Fruit fly (Drosophila melanogaster) whole organism, wandering third instar larva: ENCODE measurements around the gene mura.

Experiments
- Abd-B ChIP-seq: fragments of >200 bp; optimal IDR thresholded peaks from 2 replicates; lab custom pipeline; 2017; ENCODE audit warnings: missing biosample characterization, missing genetic modification characterization
- CG32264 ChIP-seq: fragments of 200-800 bp; sonication (Bioruptor generic); optimal IDR thresholded peaks from 2 replicates; lab custom pipeline; 2016; ENCODE audit warnings: missing biosample characterization, missing genetic modification characterization
- CG9705 ChIP-seq: fragments of 200-800 bp; sonication (Bioruptor generic); optimal IDR thresholded peaks from 2 replicates; lab custom pipeline; 2018; ENCODE audit warnings: missing biosample characterization, mild to moderate bottlenecking, missing genetic modification characterization
- Dif ChIP-seq: fragments of 200-275, 200-300 bp; sonication (Bioruptor generic); optimal IDR thresholded peaks from 2 replicates; lab custom pipeline; 2018; ENCODE audit warnings: missing biosample characterization, missing genetic modification characterization; ENCODE audit not compliant: partially characterized antibody
- Myc ChIP-seq: fragments of >200 bp; optimal IDR thresholded peaks from 2 replicates; lab custom pipeline; 2017
- OdsH ChIP-seq: fragments of 200-800 bp; sonication (Bioruptor generic); optimal IDR thresholded peaks from 2 replicates; lab custom pipeline; 2016; ENCODE audit warnings: missing biosample characterization, mild to moderate bottlenecking, missing genetic modification characterization
- Sp1 ChIP-seq: fragments of 200-800 bp; sonication (Bioruptor generic); optimal IDR thresholded peaks from 3 replicates; lab custom pipeline; 2019; ENCODE audit warnings: missing biosample characterization, mild to moderate bottlenecking, missing genetic modification characterization, moderate library complexity
- Vsx2 ChIP-seq: fragments of 200-300, 225-300 bp; sonication (Bioruptor generic); optimal IDR thresholded peaks from 2 replicates; lab custom pipeline; 2018; ENCODE audit warnings: missing biosample characterization, missing genetic modification characterization; ENCODE audit not compliant: partially characterized antibody
- br ChIP-seq: fragments of 200-800 bp; sonication (Bioruptor generic); optimal IDR thresholded peaks from 2 replicates; lab custom pipeline; 2016; ENCODE audit warnings: missing biosample characterization, missing genetic modification characterization
- fru ChIP-seq: fragments of 200-800 bp; sonication (Bioruptor generic); optimal IDR thresholded peaks from 3 replicates; lab custom pipeline; 2016; ENCODE audit warnings: missing biosample characterization, mild to moderate bottlenecking, missing genetic modification characterization
- h ChIP-seq: fragments of 200-800 bp; sonication (Bioruptor generic); optimal IDR thresholded peaks from 3 replicates; lab custom pipeline; 2016; ENCODE audit warnings: missing biosample characterization, mild to moderate bottlenecking, missing genetic modification characterization
- lola ChIP-seq: fragments of >200 bp; optimal IDR thresholded peaks from 2 replicates; lab custom pipeline; 2017; ENCODE audit warnings: missing biosample characterization, missing genetic modification characterization
- pan ChIP-seq: fragments of >200 bp; optimal IDR thresholded peaks from 2 replicates; lab custom pipeline; 2017
- usp ChIP-seq: fragments of >200 bp; optimal IDR thresholded peaks from 2 replicates; lab custom pipeline; 2017; ENCODE audit warnings: missing biosample characterization, missing genetic modification characterization

dm6 chr3R:9543495-9544180, 8.0 kb downstream of the mura start:
- TF ChIP-seq Abd-B (GFP tag; lab: Kevin White, UChicago), result no peak
- no peak for TF ChIP-seq fru (GFP tag; lab: Kevin White, UChicago)
- TF ChIP-seq h (GFP tag; lab: Kevin White, UChicago), result no peak
- TF ChIP-seq Vsx2 (GFP tag; lab: Kevin White, UChicago), result no peak
- TF ChIP-seq usp (GFP tag; lab: Kevin White, UChicago), result no peak
- TF ChIP-seq OdsH (GFP tag; lab: Kevin White, UChicago), result no peak
- no peak for TF ChIP-seq Myc (lab: Kevin White, UChicago)
- no peak for TF ChIP-seq br (GFP tag; lab: Kevin White, UChicago)
- TF ChIP-seq Sp1 (GFP tag; lab: Kevin White, UChicago), result no peak
- no peak for TF ChIP-seq lola (GFP tag; lab: Kevin White, UChicago)
- no peak for TF ChIP-seq CG32264
- TF ChIP-seq CG9705 (GFP tag; lab: Kevin White, UChicago), result no peak
- no peak for TF ChIP-seq pan (lab: Kevin White, UChicago)
- TF ChIP-seq Dif (GFP tag; lab: Kevin White, UChicago), result no peak
